Fruit fly (Drosophila melanogaster): ENCODE results near the gene TotZ.

- no peak for TF ChIP-seq CG12768 (GFP tag; optimal IDR thresholded peaks at IDR 0.05)
- TF ChIP-seq CG7101 (tag; optimal IDR thresholded peaks at IDR 0.05) = no peak
- no peak for TF ChIP-seq cnc (optimal IDR thresholded peaks at IDR 0.05)
- TF ChIP-seq CG33017 (tag; optimal IDR thresholded peaks at IDR 0.05) = no peak
- no peak for TF ChIP-seq kay (GFP tag; ENCODE audit: borderline replicate concordance)
- no peak for TF ChIP-seq Mnt (GFP tag; optimal IDR thresholded peaks at IDR 0.05)
- no peak for TF ChIP-seq CG1620 (GFP tag; optimal IDR thresholded peaks at IDR 0.05)
- no peak for TF ChIP-seq CG11617 (GFP tag; optimal IDR thresholded peaks at IDR 0.05)
- no peak for TF ChIP-seq Clk (GFP tag; optimal IDR thresholded peaks at IDR 0.05)
- no peak for TF ChIP-seq toe (GFP tag; optimal IDR thresholded peaks at IDR 0.05)
- TF ChIP-seq CG5204 (GFP tag; optimal IDR thresholded peaks at IDR 0.05) = no peak
- TF ChIP-seq CG14711 (tag; optimal IDR thresholded peaks at IDR 0.05) = no peak
- TF ChIP-seq tj (GFP tag; optimal IDR thresholded peaks at IDR 0.05) = no peak
Observed at dm6 chr3R:20905418-20905817, 27.9 kb downstream of the TotZ start, which contains the start of gene TotX.
